Worm (Caenorhabditis elegans) whole organism, L1 larva: ENCODE data around the gene chst-1.

Source experiments
- C04F5.9 ChIP-seq: sonication (generic microtip); optimal IDR thresholded peaks from 2 replicates; lab custom pipeline; 2016; ENCODE audit warnings: missing genetic modification characterization, missing compliant biosample characterization
- C16A3.4 ChIP-seq: fragments of 150-350 bp; optimal IDR thresholded peaks from 2 replicates; lab custom pipeline; 2014; ENCODE audit warnings: missing biosample characterization, missing genetic modification characterization
- blmp-1 ChIP-seq: fragments of 150-350 bp; optimal IDR thresholded peaks from 2 replicates; lab custom pipeline; 2014; ENCODE audit warnings: missing biosample characterization, missing genetic modification characterization
- ceh-63 ChIP-seq: fragments of 200-800 bp; sonication (Bioruptor generic); optimal IDR thresholded peaks from 2 replicates; lab custom pipeline; 2018; ENCODE audit warnings: mild to moderate bottlenecking, missing genetic modification characterization, missing compliant biosample characterization
- ceh-82 ChIP-seq, 3 experiments: fragments of 150-350 bp in 1 of 3; sonication (generic microtip) in 2 of 3; optimal IDR thresholded peaks; 2 replicates each; lab custom pipeline; 2014 to 2017; ENCODE audit warnings: missing biosample characterization in 3 of 3, missing genetic modification characterization in 3 of 3
- dpl-1 ChIP-seq, 3 experiments: fragments of 150-350 bp in 2 of 3; sonication (generic microtip) in 1 of 3; optimal IDR thresholded peaks; 2 replicates each; lab custom pipeline; 2014 to 2017; ENCODE audit warnings: missing biosample characterization in 3 of 3, missing genetic modification characterization in 3 of 3, missing genetic modification reagents in 3 of 3
- efl-1 ChIP-seq, 4 experiments: fragments of 150-350 bp; optimal IDR thresholded peaks in 3 of 4; peaks in 1 of 4; 1 replicate in 1 of 4; 2 replicates in 3 of 4; lab custom pipeline; 2014; ENCODE audit warnings: missing biosample characterization in 2 of 4, missing genetic modification characterization in 2 of 4, missing genetic modification reagents in 2 of 4
- efl-3 ChIP-seq: fragments of 200-800 bp; sonication (Bioruptor generic); optimal IDR thresholded peaks from 2 replicates; lab custom pipeline; 2018; ENCODE audit warnings: mild to moderate bottlenecking, missing genetic modification characterization, missing compliant biosample characterization
- egl-13 ChIP-seq: sonication (generic microtip); optimal IDR thresholded peaks from 2 replicates; lab custom pipeline; 2016; ENCODE audit warnings: missing genotype, missing genetic modification reagents, missing genetic modification characterization, missing compliant biosample characterization
- egl-27 ChIP-seq, 2 experiments: fragments of 150-350 bp in 1 of 2; sonication (generic microtip); optimal IDR thresholded peaks; 3 replicates each; lab custom pipeline; 2017 to 2018; ENCODE audit warnings: missing biosample characterization in 2 of 2, missing genetic modification characterization in 2 of 2, missing genetic modification reagents in 2 of 2
- elt-2 ChIP-seq: sonication (generic microtip); optimal IDR thresholded peaks from 2 replicates; lab custom pipeline; 2016; ENCODE audit warnings: missing genetic modification characterization, mild to moderate bottlenecking, inconsistent platforms, missing compliant biosample characterization, missing genetic modification reagents
- elt-3 ChIP-seq, 6 experiments: fragments of 150-350 bp in 1 of 6; sonication (generic microtip); optimal IDR thresholded peaks; 2 replicates each; lab custom pipeline; 2017 to 2018; ENCODE audit warnings: missing biosample characterization in 6 of 6, missing genetic modification characterization in 6 of 6, inconsistent platforms in 1 of 6
- ets-5 ChIP-seq: fragments of 200-800 bp; sonication (Bioruptor generic); IDR thresholded peaks from 2 replicates; pipeline ENCODE4 v1.3.6; 2022; ENCODE audit warnings: missing genetic modification characterization, missing compliant biosample characterization
- fkh-4 ChIP-seq: sonication (generic microtip); optimal IDR thresholded peaks from 2 replicates; lab custom pipeline; 2016; ENCODE audit warnings: missing compliant biosample characterization, missing genetic modification characterization, borderline replicate concordance
- fos-1 ChIP-seq: fragments of 150-350 bp; optimal IDR thresholded peaks from 2 replicates; lab custom pipeline; 2014; ENCODE audit warnings: missing biosample characterization, missing genetic modification characterization
- hlh-17 ChIP-seq: fragments of 200-800 bp; sonication (Bioruptor generic); optimal IDR thresholded peaks from 2 replicates; lab custom pipeline; 2018; ENCODE audit warnings: missing genetic modification characterization, mild to moderate bottlenecking, missing compliant biosample characterization, moderate library complexity, borderline replicate concordance
- hlh-4 ChIP-seq: sonication (generic microtip); optimal IDR thresholded peaks from 2 replicates; lab custom pipeline; 2016; ENCODE audit warnings: mild to moderate bottlenecking, missing genetic modification characterization, missing compliant biosample characterization
- irx-1 ChIP-seq: sonication (generic microtip); optimal IDR thresholded peaks from 2 replicates; lab custom pipeline; 2016; ENCODE audit warnings: missing genetic modification characterization, missing compliant biosample characterization
- jun-1 ChIP-seq: fragments of 150-350 bp; optimal IDR thresholded peaks from 2 replicates; lab custom pipeline; 2014; ENCODE audit warnings: missing biosample characterization, missing genetic modification reagents, missing genetic modification characterization
- lin-13 ChIP-seq: fragments of 150-350 bp; optimal IDR thresholded peaks from 2 replicates; lab custom pipeline; 2014; ENCODE audit warnings: missing biosample characterization, missing genetic modification reagents, missing genetic modification characterization
- lin-14 ChIP-seq: fragments of 200-800 bp; sonication (Bioruptor generic); optimal IDR thresholded peaks from 2 replicates; lab custom pipeline; 2018; ENCODE audit warnings: mild to moderate bottlenecking, missing genetic modification characterization, moderate library complexity, missing compliant biosample characterization
- lin-15B ChIP-seq: fragments of 150-350 bp; sonication (generic microtip); optimal IDR thresholded peaks from 3 replicates; lab custom pipeline; 2014; ENCODE audit warnings: missing biosample characterization, missing genetic modification characterization
- lin-35 ChIP-seq, 2 experiments: fragments of 150-350 bp; optimal IDR thresholded peaks; 2 replicates each; lab custom pipeline; 2014; ENCODE audit warnings: missing biosample characterization in 2 of 2, missing genetic modification characterization in 2 of 2, missing genetic modification reagents in 2 of 2
- lin-39 ChIP-seq: fragments of 150-350 bp; optimal IDR thresholded peaks from 2 replicates; lab custom pipeline; 2014; ENCODE audit warnings: missing biosample characterization, missing genetic modification reagents, missing genetic modification characterization
- lir-3 ChIP-seq: sonication (generic microtip); optimal IDR thresholded peaks from 2 replicates; lab custom pipeline; 2016; ENCODE audit warnings: mild to moderate bottlenecking, missing genetic modification characterization, moderate library complexity, missing compliant biosample characterization; ENCODE audit not compliant: poor library complexity
- mef-2 ChIP-seq: fragments of 150-350 bp; optimal IDR thresholded peaks from 2 replicates; lab custom pipeline; 2014; ENCODE audit warnings: missing biosample characterization, missing genetic modification characterization
- mep-1 ChIP-seq: fragments of 150-350 bp; optimal IDR thresholded peaks from 2 replicates; lab custom pipeline; 2014; ENCODE audit warnings: missing biosample characterization, missing genetic modification characterization
- nhr-11 ChIP-seq: fragments of 150-350 bp; optimal IDR thresholded peaks from 2 replicates; lab custom pipeline; 2014; ENCODE audit warnings: missing biosample characterization, missing genetic modification characterization
- nhr-12 ChIP-seq: sonication (generic microtip); optimal IDR thresholded peaks from 2 replicates; lab custom pipeline; 2017; ENCODE audit warnings: missing biosample characterization, missing genetic modification characterization
- nhr-20 ChIP-seq: sonication (generic microtip); optimal IDR thresholded peaks from 2 replicates; lab custom pipeline; 2016; ENCODE audit warnings: mild to moderate bottlenecking, missing genetic modification characterization, missing compliant biosample characterization
- nhr-237 ChIP-seq: fragments of 150-350 bp; optimal IDR thresholded peaks from 2 replicates; lab custom pipeline; 2014; ENCODE audit warnings: missing biosample characterization, missing genetic modification characterization
- nhr-28 ChIP-seq: fragments of 150-350 bp; optimal IDR thresholded peaks from 2 replicates; lab custom pipeline; 2014; ENCODE audit warnings: missing biosample characterization, missing genetic modification characterization
- nhr-71 ChIP-seq: sonication (generic microtip); optimal IDR thresholded peaks from 2 replicates; lab custom pipeline; 2016; ENCODE audit warnings: mild to moderate bottlenecking, missing genetic modification characterization, moderate library complexity, missing compliant biosample characterization
- nhr-77 ChIP-seq: fragments of 150-350 bp; optimal IDR thresholded peaks from 2 replicates; lab custom pipeline; 2014; ENCODE audit warnings: missing biosample characterization, missing genetic modification characterization
- nhr-90 ChIP-seq: sonication (generic microtip); optimal IDR thresholded peaks from 2 replicates; lab custom pipeline; 2016; ENCODE audit warnings: mild to moderate bottlenecking, missing genetic modification characterization, missing compliant biosample characterization; ENCODE audit not compliant: poor library complexity
- pax-3 ChIP-seq: fragments of 200-800 bp; sonication (Bioruptor generic); optimal IDR thresholded peaks from 2 replicates; lab custom pipeline; 2018; ENCODE audit warnings: mild to moderate bottlenecking, missing genetic modification characterization, moderate library complexity, missing compliant biosample characterization
- rnt-1 ChIP-seq: sonication (generic microtip); optimal IDR thresholded peaks from 2 replicates; lab custom pipeline; 2016; ENCODE audit warnings: mild to moderate bottlenecking, missing genetic modification characterization, moderate library complexity, missing compliant biosample characterization
- snu-23 ChIP-seq: sonication (generic microtip); optimal IDR thresholded peaks from 2 replicates; lab custom pipeline; 2016; ENCODE audit warnings: missing genetic modification characterization, missing compliant biosample characterization
- sox-4 ChIP-seq: sonication (generic microtip); optimal IDR thresholded peaks from 2 replicates; lab custom pipeline; 2016; ENCODE audit warnings: missing genetic modification characterization, missing compliant biosample characterization
- sptf-1 ChIP-seq: fragments of 150-350 bp; optimal IDR thresholded peaks from 2 replicates; lab custom pipeline; 2014; ENCODE audit warnings: missing biosample characterization, missing genetic modification characterization
- sup-37 ChIP-seq: fragments of 200-800 bp; sonication (Bioruptor generic); optimal IDR thresholded peaks from 2 replicates; lab custom pipeline; 2018; ENCODE audit warnings: mild to moderate bottlenecking, missing genetic modification characterization, missing compliant biosample characterization
- swsn-7 ChIP-seq: sonication (generic microtip); optimal IDR thresholded peaks from 2 replicates; lab custom pipeline; 2016; ENCODE audit warnings: missing genetic modification characterization, missing compliant biosample characterization
- tlp-1 ChIP-seq: fragments of 150-350 bp; optimal IDR thresholded peaks from 2 replicates; lab custom pipeline; 2014; ENCODE audit warnings: missing biosample characterization, missing genetic modification characterization
- xbp-1 ChIP-seq: sonication (generic microtip); optimal IDR thresholded peaks from 2 replicates; lab custom pipeline; 2016; ENCODE audit warnings: missing genetic modification characterization, missing compliant biosample characterization
- ztf-4 ChIP-seq: fragments of 150-350 bp; optimal IDR thresholded peaks from 2 replicates; lab custom pipeline; 2014; ENCODE audit warnings: missing biosample characterization, missing genetic modification characterization

chst-1 gene

DNA sequence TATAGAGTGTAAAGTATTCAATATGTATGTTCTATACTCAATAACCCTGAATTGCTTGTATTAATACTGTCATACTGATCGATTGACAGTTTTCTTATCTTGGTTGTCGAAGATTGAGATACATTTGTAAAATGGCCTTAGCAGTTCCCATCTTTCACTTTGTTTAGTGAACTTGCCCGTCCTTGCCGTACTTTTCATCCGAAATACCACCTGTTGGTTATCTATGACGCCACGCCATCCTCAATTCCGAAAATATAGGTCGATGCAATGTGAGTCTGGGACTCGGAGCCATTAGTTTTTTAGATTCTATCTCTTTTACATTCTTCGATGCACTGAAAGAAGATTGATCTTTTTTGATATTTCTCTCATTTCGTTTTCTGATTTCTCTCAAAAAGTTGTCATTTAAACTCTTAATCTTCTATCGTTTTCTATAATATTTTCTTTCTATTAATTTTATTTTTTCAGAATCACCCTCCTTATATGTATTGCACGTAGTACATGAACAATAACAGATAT, 22.8 kb upstream of the chst-1 start, which contains the start of gene ulp-4 (continued):
- TF ChIP-seq fos-1 (tag; lab: Kevin White, UChicago) (no peak), tlp-1 (tag; lab: Kevin White, UChicago) (no peak), snu-23 (GFP tag; lab: Kevin White, UChicago) (peak; percentile 3), lin-35 (GFP tag; optimal IDR thresholded peaks at IDR 0.05; lab: Kevin White, UChicago) (no peak), blmp-1 (tag; lab: Kevin White, UChicago) (peak; percentile 26), nhr-77 (tag; lab: Kevin White, UChicago) (no peak), lin-14 (GFP tag; lab: Kevin White, UChicago) (peak; percentile 63), lin-39 (tag; lab: Kevin White, UChicago) (peak; percentile 57), nhr-71 (peak; percentile 71), nhr-237 (no peak)

DNA sequence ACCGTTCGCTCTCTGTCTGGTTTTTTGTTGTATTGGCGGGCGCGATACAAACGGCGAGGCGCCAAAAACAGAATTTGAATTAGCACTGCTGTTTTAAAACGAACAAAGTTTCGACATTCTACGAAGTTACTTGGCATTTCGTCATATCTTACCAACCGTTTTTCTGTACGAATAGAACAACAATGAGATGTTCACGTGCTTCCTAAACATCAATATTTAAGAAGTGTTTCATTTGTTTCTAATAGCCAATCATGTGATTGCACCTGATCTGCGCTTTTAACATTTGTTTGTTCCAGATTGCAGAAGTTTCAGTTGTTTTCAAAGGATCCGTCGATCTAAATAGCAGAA, 22.2 kb upstream of the chst-1 start:
- TF ChIP-seq dpl-1 (GFP tag; optimal IDR thresholded peaks at IDR 0.05; lab: Kevin White, UChicago), result peak in 2 of 3 experiments; percentile 6 to 19
- no peak for TF ChIP-seq ztf-4 (tag; lab: Kevin White, UChicago)
- no peak for TF ChIP-seq mef-2 (tag; lab: Kevin White, UChicago)
- TF ChIP-seq egl-27 (tag; optimal IDR thresholded peaks at IDR 0.05; lab: Kevin White, UChicago), result no peak
- no peak for TF ChIP-seq ets-5
- TF ChIP-seq sptf-1, result no peak
- TF ChIP-seq lir-3 (tag; lab: Kevin White, UChicago), result no peak
- TF ChIP-seq ceh-63 (GFP tag; lab: Kevin White, UChicago), result no peak
- peak; percentile 18 for TF ChIP-seq lin-13 (GFP tag; lab: Kevin White, UChicago)
- TF ChIP-seq xbp-1 (tag; lab: Kevin White, UChicago), result no peak
- TF ChIP-seq efl-1 (optimal IDR thresholded peaks at IDR 0.05; lab: Kevin White, UChicago), result no peak
- peak in 1 of 2 experiments; percentile 95 for TF ChIP-seq efl-1 (GFP tag; optimal IDR thresholded peaks at IDR 0.05 in 1 of 2; lab: Kevin White, UChicago)
- no peak for TF ChIP-seq sox-4 (tag; lab: Kevin White, UChicago)
- TF ChIP-seq elt-3 (tag; optimal IDR thresholded peaks at IDR 0.05; lab: Kevin White, UChicago), result no peak

DNA sequence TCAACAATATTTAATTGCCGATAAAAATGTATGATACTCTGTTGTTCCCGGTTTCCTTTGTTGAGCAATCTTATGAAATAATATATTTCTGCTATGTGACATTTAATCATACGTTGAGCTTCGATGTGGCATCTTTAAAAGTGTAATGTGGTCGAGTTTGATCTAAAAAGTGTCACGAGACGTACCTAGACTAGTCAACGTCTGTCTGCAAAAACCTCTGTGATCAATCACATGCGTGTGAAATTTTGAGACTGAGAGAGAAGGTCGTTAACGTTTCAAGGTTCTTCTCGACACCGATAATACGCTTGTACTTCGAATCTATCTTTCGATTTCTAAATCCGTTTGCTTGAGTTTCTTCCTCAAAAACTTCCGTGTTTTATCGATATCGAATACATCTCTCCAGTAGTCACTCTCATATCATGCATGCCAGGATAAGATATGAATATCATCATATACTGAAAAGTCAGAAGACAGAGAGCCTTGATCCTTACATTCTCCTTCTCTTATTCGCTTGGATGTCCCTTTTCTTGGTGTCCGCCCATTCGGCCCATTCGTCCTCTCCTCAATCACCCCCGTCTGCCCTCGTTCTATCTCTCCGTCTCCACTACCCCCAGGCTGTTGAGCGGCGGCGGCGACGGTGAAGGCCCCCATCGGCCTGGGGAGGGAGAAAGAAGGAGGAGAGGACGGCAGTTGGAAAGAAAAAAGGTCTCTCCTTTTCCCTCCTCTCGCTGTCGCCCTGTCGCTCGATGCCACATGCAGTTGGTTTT, 21.7 kb upstream of the chst-1 start:
- TF ChIP-seq fkh-4 (no peak), swsn-7 (tag; lab: Kevin White, UChicago) (peak; percentile 27), sup-37 (GFP tag; lab: Kevin White, UChicago) (no peak), C16A3.4 (tag; lab: Kevin White, UChicago) (peak; percentile 29), mep-1 (peak; percentile 21), irx-1 (peak; percentile 30), hlh-4 (tag; lab: Kevin White, UChicago) (no peak), elt-2 (tag; lab: Kevin White, UChicago) (peak; percentile 17), nhr-11 (peak; percentile 30), efl-1 (optimal IDR thresholded peaks at IDR 0.05; lab: Kevin White, UChicago) (peak; percentile 6 to 33), efl-1 (GFP tag; optimal IDR thresholded peaks at IDR 0.05 in 1 of 2; lab: Kevin White, UChicago) (peak; percentile 12 to 58), nhr-12 (no peak), sox-4 (tag; lab: Kevin White, UChicago) (no peak), pax-3 (tag; lab: Kevin White, UChicago) (peak; percentile 14), efl-3 (GFP tag; lab: Kevin White, UChicago) (no peak), jun-1 (tag; lab: Kevin White, UChicago) (no peak), ceh-82 (tag; optimal IDR thresholded peaks at IDR 0.05; lab: Kevin White, UChicago) (peak in 2 of 3 experiments; percentile 39 to 41), egl-13 (tag; lab: Kevin White, UChicago) (peak; percentile 46), C04F5.9 (tag; lab: Kevin White, UChicago) (no peak), lin-13 (GFP tag; lab: Kevin White, UChicago) (no peak), rnt-1 (peak; percentile 78), sptf-1 (no peak), hlh-17 (GFP tag; lab: Kevin White, UChicago) (no peak), nhr-20 (tag; lab: Kevin White, UChicago) (peak; percentile 92), nhr-28 (tag; lab: Kevin White, UChicago) (no peak), lin-15B (peak; percentile 14), lir-3 (tag; lab: Kevin White, UChicago) (peak; percentile 33), ets-5 (no peak), xbp-1 (tag; lab: Kevin White, UChicago) (peak; percentile 72), nhr-90 (tag; lab: Kevin White, UChicago) (peak; percentile 41)
